Worm (Caenorhabditis elegans): ENCODE measurements around the gene F56D6.6.
A peak's percentile ranks its signal among the peaks of the same experiment; 100 is the strongest.

The F56D6.6 gene

ce11 chrIV:3878283-3878938 is 24.6 kb upstream of the F56D6.6 start, which contains the start of gene F37C4.6:
F37C4.6 (minus strand) TSS chrIV:3878333.
- no peak for TF ChIP-seq lin-11 (tag; optimal IDR thresholded peaks at IDR 0.05)
- TF ChIP-seq fos-1 (tag; optimal IDR thresholded peaks at IDR 0.05) = peak; percentile 27

- TF ChIP-seq elt-3 (tag; optimal IDR thresholded peaks at IDR 0.05) (no peak), ztf-1 (GFP tag; conservative IDR thresholded peaks at IDR 0.05) (no peak), snpc-4 (tag; optimal IDR thresholded peaks at IDR 0.05) (no peak), ztf-4 (tag; optimal IDR thresholded peaks at IDR 0.05) (no peak), sma-9 (GFP tag; optimal IDR thresholded peaks at IDR 0.05) (no peak), sma-9 (tag; optimal IDR thresholded peaks at IDR 0.05) (no peak), sem-4 (tag; optimal IDR thresholded peaks at IDR 0.05) (no peak), nhr-237 (tag; optimal IDR thresholded peaks at IDR 0.05) (no peak), nhr-11 (tag; optimal IDR thresholded peaks at IDR 0.05) (no peak), Y55F3AM.14 (GFP tag; optimal IDR thresholded peaks at IDR 0.05) (no peak), ZK546.5 (tag; optimal IDR thresholded peaks at IDR 0.05) (no peak), nhr-129 (tag; optimal IDR thresholded peaks at IDR 0.05) (no peak), F13H6.1 (tag; optimal IDR thresholded peaks at IDR 0.05) (no peak), unc-55 (GFP tag; optimal IDR thresholded peaks at IDR 0.05) (no peak), nhr-12 (tag; optimal IDR thresholded peaks at IDR 0.05) (no peak), ama-1 (optimal IDR thresholded peaks at IDR 0.05) (no peak)
Observed at ce11 chrIV:3881119-3881518, 21.9 kb upstream of the F56D6.6 start, which contains the start of the genes F37C4.8 and oac-23. F37C4.8 (minus strand) TSS chrIV:3881219. oac-23 (plus strand) TSS chrIV:3881441.

ce11 chrIV:3885369-3885768 is 17.7 kb upstream of the F56D6.6 start, which contains the start of gene oac-22:
oac-22 (plus strand) TSS chrIV:3885669.
- no peak for TF ChIP-seq nhr-237 (tag; optimal IDR thresholded peaks at IDR 0.05)
- no peak for TF ChIP-seq R02D3.7 (tag; optimal IDR thresholded peaks at IDR 0.05)
- TF ChIP-seq F13H6.1 (tag; optimal IDR thresholded peaks at IDR 0.05) = no peak
- TF ChIP-seq nhr-11 (tag; optimal IDR thresholded peaks at IDR 0.05) = no peak
- no peak for TF ChIP-seq elt-1 (tag; optimal IDR thresholded peaks at IDR 0.05)
- TF ChIP-seq elt-3 (tag; optimal IDR thresholded peaks at IDR 0.05) = no peak
- TF ChIP-seq skn-1 (tag; optimal IDR thresholded peaks at IDR 0.05) = no peak
- TF ChIP-seq nhr-23 (tag; optimal IDR thresholded peaks at IDR 0.05) = no peak
- TF ChIP-seq fos-1 (tag; optimal IDR thresholded peaks at IDR 0.05) = no peak
- TF ChIP-seq dmd-4 (tag; optimal IDR thresholded peaks at IDR 0.05) = no peak
- TF ChIP-seq mdl-1 (tag; optimal IDR thresholded peaks at IDR 0.05) = no peak
- TF ChIP-seq gmeb-1 (tag; optimal IDR thresholded peaks at IDR 0.05) = no peak
- TF ChIP-seq nhr-10 (tag; optimal IDR thresholded peaks at IDR 0.05) = no peak
- no peak for TF ChIP-seq sma-9 (GFP tag; optimal IDR thresholded peaks at IDR 0.05)
- TF ChIP-seq sma-9 (tag; optimal IDR thresholded peaks at IDR 0.05) = no peak

- TF ChIP-seq nhr-10 (tag; optimal IDR thresholded peaks at IDR 0.05) = no peak
- TF ChIP-seq mab-5 (tag; optimal IDR thresholded peaks at IDR 0.05) = no peak
- TF ChIP-seq F13H6.1 (tag; optimal IDR thresholded peaks at IDR 0.05) = no peak
- no peak for TF ChIP-seq elt-3 (tag; optimal IDR thresholded peaks at IDR 0.05)
- TF ChIP-seq nhr-21 (tag; optimal IDR thresholded peaks at IDR 0.05) = no peak
- no peak for TF ChIP-seq lin-13 (GFP tag; optimal IDR thresholded peaks at IDR 0.05)
- no peak for TF ChIP-seq nhr-11 (tag; optimal IDR thresholded peaks at IDR 0.05)
- no peak for TF ChIP-seq ceh-16 (tag; optimal IDR thresholded peaks at IDR 0.05)
- TF ChIP-seq skn-1 (tag; optimal IDR thresholded peaks at IDR 0.05) = no peak
- TF ChIP-seq mdl-1 (tag; optimal IDR thresholded peaks at IDR 0.05) = no peak
- no peak for TF ChIP-seq ZK546.5 (tag; optimal IDR thresholded peaks at IDR 0.05)
- no peak for TF ChIP-seq egl-27 (tag; optimal IDR thresholded peaks at IDR 0.05)
- no peak for TF ChIP-seq sma-9 (GFP tag; optimal IDR thresholded peaks at IDR 0.05)
- TF ChIP-seq sma-9 (tag; optimal IDR thresholded peaks at IDR 0.05) = no peak
- TF ChIP-seq gmeb-1 (tag; optimal IDR thresholded peaks at IDR 0.05) = no peak
- TF ChIP-seq ztf-4 (tag; optimal IDR thresholded peaks at IDR 0.05) = no peak
- no peak for TF ChIP-seq unc-39 (tag; optimal IDR thresholded peaks at IDR 0.05)
- no peak for TF ChIP-seq lin-11 (tag; optimal IDR thresholded peaks at IDR 0.05)
- TF ChIP-seq ztf-11 (tag; optimal IDR thresholded peaks at IDR 0.05) = no peak
- no peak for TF ChIP-seq ama-1 (optimal IDR thresholded peaks at IDR 0.05)
- no peak for TF ChIP-seq nhr-25 (tag; optimal IDR thresholded peaks at IDR 0.05)
Observed at ce11 chrIV:3888963-3889362, 14.1 kb upstream of the F56D6.6 start, which contains the start of gene oac-21. oac-21 (plus strand) TSS chrIV:3889263.

ce11 chrIV:3892027-3892426 is 11.0 kb upstream of the F56D6.6 start, which contains the start of gene F56D6.9:
F56D6.9 (plus strand) TSS chrIV:3892327.
- TF ChIP-seq ztf-11 (tag; optimal IDR thresholded peaks at IDR 0.05) (no peak), crh-2 (tag; optimal IDR thresholded peaks at IDR 0.05) (no peak), gmeb-1 (tag; optimal IDR thresholded peaks at IDR 0.05) (no peak), mab-5 (tag; optimal IDR thresholded peaks at IDR 0.05) (no peak), nhr-23 (tag; optimal IDR thresholded peaks at IDR 0.05) (no peak), Y55F3AM.14 (GFP tag; optimal IDR thresholded peaks at IDR 0.05) (no peak), unc-55 (GFP tag; optimal IDR thresholded peaks at IDR 0.05) (no peak), C34F6.9 (tag; optimal IDR thresholded peaks at IDR 0.05) (no peak), nhr-237 (tag; optimal IDR thresholded peaks at IDR 0.05) (no peak), egl-27 (tag; optimal IDR thresholded peaks at IDR 0.05) (no peak), ztf-1 (GFP tag; conservative IDR thresholded peaks at IDR 0.05) (no peak), F13H6.1 (tag; optimal IDR thresholded peaks at IDR 0.05) (no peak), nhr-10 (tag; optimal IDR thresholded peaks at IDR 0.05) (no peak), aly-2 (tag; optimal IDR thresholded peaks at IDR 0.05) (no peak), peb-1 (tag; optimal IDR thresholded peaks at IDR 0.05) (no peak), snpc-4 (tag; optimal IDR thresholded peaks at IDR 0.05) (no peak)

Data from whole organism, L2 larva.